Worm (Caenorhabditis elegans): ENCODE results near the gene C17C3.3.

- TF ChIP-seq ztf-29 (GFP tag; IDR thresholded peaks at IDR 0.05) (no peak), klf-2 (GFP tag; conservative IDR thresholded peaks at IDR 0.05) (no peak), ztf-23 (GFP tag; IDR thresholded peaks at IDR 0.05) (no peak), med-1 (GFP tag; optimal IDR thresholded peaks at IDR 0.05; ENCODE audit: insufficient read depth) (no peak), T22C8.4 (GFP tag; IDR thresholded peaks at IDR 0.05) (no peak), flt-1 (GFP tag; IDR thresholded peaks at IDR 0.05) (no peak)
Measured at ce11 chrII:5521411-5521810, 40.1 kb upstream of the C17C3.3 start, which contains the start of gene ZK177.12.

All from whole organism, midembryonic.